Fruit fly (Drosophila melanogaster) whole organism, prepupa: Measurements from ENCODE around the gene WASp.

Experiments used
- Blimp-1 ChIP-seq: fragments of 200-800 bp; sonication (Bioruptor generic); optimal IDR thresholded peaks from 3 replicates; lab custom pipeline; 2017; ENCODE audit warnings: missing biosample characterization, missing genetic modification characterization, mild to moderate bottlenecking, moderate library complexity, missing genetic modification reagents
- CG10669 ChIP-seq: fragments of 200-800 bp; sonication (Bioruptor generic); optimal IDR thresholded peaks from 3 replicates; lab custom pipeline; 2018; ENCODE audit warnings: missing biosample characterization, mild to moderate bottlenecking, missing genetic modification characterization, moderate library complexity
- CG11762 ChIP-seq: fragments of 200-800 bp; sonication (Bioruptor generic); optimal IDR thresholded peaks from 3 replicates; lab custom pipeline; 2016; ENCODE audit warnings: missing biosample characterization, missing genetic modification characterization; ENCODE audit not compliant: insufficient read depth
- CG3919 ChIP-seq: fragments of 200-800 bp; sonication (Bioruptor generic); optimal IDR thresholded peaks from 3 replicates; lab custom pipeline; 2016; ENCODE audit warnings: missing biosample characterization, missing genetic modification characterization
- CG4318 ChIP-seq: fragments of 200-800 bp; sonication (Bioruptor generic); optimal IDR thresholded peaks from 3 replicates; lab custom pipeline; 2017; ENCODE audit warnings: missing biosample characterization, mild to moderate bottlenecking, missing genetic modification characterization
- CG7368 ChIP-seq: fragments of 200-800 bp; sonication (Bioruptor generic); optimal IDR thresholded peaks from 3 replicates; lab custom pipeline; 2016; ENCODE audit warnings: missing biosample characterization, missing genetic modification characterization
- CG9139 ChIP-seq: fragments of 200-800 bp; sonication (Bioruptor generic); optimal IDR thresholded peaks from 3 replicates; lab custom pipeline; 2017; ENCODE audit warnings: missing biosample characterization, mild to moderate bottlenecking, missing genetic modification characterization
- Ets96B ChIP-seq: fragments of 200-800 bp; optimal IDR thresholded peaks from 2 replicates; lab custom pipeline; 2019; ENCODE audit warnings: missing biosample characterization, mild to moderate bottlenecking, missing genetic modification characterization, moderate library complexity
- Hr38 ChIP-seq: sonication (Bioruptor generic); optimal IDR thresholded peaks from 2 replicates; lab custom pipeline; 2016; ENCODE audit warnings: missing biosample characterization, missing genetic modification characterization
- Hr4 ChIP-seq: fragments of 200-800 bp; sonication (Bioruptor generic); optimal IDR thresholded peaks from 3 replicates; lab custom pipeline; 2016; ENCODE audit warnings: missing biosample characterization, missing genetic modification characterization
- OdsH ChIP-seq: fragments of 200-800 bp; sonication (Bioruptor generic); optimal IDR thresholded peaks from 3 replicates; lab custom pipeline; 2016; ENCODE audit warnings: missing biosample characterization, missing genetic modification characterization
- Sox102F ChIP-seq: fragments of 200-800 bp; sonication (Bioruptor generic); optimal IDR thresholded peaks from 2 replicates; lab custom pipeline; 2016; ENCODE audit warnings: missing biosample characterization, mild to moderate bottlenecking, missing genetic modification characterization
- acj6 ChIP-seq: fragments of 200-800 bp; sonication (Bioruptor generic); optimal IDR thresholded peaks from 3 replicates; lab custom pipeline; 2016; ENCODE audit warnings: missing biosample characterization, missing genetic modification characterization
- dsx ChIP-seq: fragments of 200-800 bp; optimal IDR thresholded peaks from 3 replicates; lab custom pipeline; 2019; ENCODE audit warnings: missing biosample characterization, mild to moderate bottlenecking, missing genetic modification characterization, moderate library complexity; ENCODE audit not compliant: poor library complexity, severe bottlenecking
- fkh ChIP-seq: fragments of 200-800 bp; sonication (Bioruptor generic); optimal IDR thresholded peaks from 3 replicates; lab custom pipeline; 2017; ENCODE audit warnings: missing biosample characterization, mild to moderate bottlenecking, missing genetic modification characterization, moderate library complexity
- topi ChIP-seq: fragments of 200-800 bp; sonication (Bioruptor generic); optimal IDR thresholded peaks from 3 replicates; lab custom pipeline; 2016; ENCODE audit warnings: missing biosample characterization, missing genetic modification characterization
- vri ChIP-seq: fragments of 200-800 bp; sonication (Bioruptor generic); optimal IDR thresholded peaks from 3 replicates; lab custom pipeline; 2016; ENCODE audit warnings: missing biosample characterization, mild to moderate bottlenecking, missing genetic modification characterization

Gene WASp

DNA sequence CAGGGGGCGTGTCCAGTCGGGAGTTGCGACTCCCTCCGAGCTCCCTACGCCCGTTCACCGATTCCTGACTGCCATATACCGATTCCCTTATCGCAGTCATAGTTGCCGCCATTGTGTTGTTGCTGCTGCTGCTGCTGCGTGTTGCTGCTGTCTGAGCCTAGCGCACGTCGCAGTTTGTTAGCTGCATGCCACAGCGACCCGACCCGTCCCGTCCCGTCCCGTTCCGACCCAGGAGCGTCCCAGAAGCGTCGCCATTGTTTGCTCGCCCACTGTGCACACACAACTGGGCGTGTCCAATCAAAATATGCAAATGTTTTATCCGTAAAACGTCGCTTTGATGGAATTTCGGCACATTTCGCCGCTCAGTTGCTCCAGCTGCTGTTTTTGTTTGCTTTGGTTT lies 56.1 kb downstream of the WASp start:
- no peak for TF ChIP-seq Hr38 (GFP tag; lab: Kevin White, UChicago)
- TF ChIP-seq CG3919, result no peak
- no peak for TF ChIP-seq Blimp-1
- TF ChIP-seq Sox102F (GFP tag; lab: Kevin White, UChicago), result no peak
- TF ChIP-seq dsx (GFP tag; lab: Kevin White, UChicago), result no peak
- TF ChIP-seq CG4318 (GFP tag; lab: Kevin White, UChicago), result no peak
- no peak for TF ChIP-seq fkh (GFP tag; lab: Kevin White, UChicago)
- no peak for TF ChIP-seq CG10669
- TF ChIP-seq acj6 (GFP tag; lab: Kevin White, UChicago), result no peak
- no peak for TF ChIP-seq CG7368 (GFP tag; lab: Kevin White, UChicago)
- TF ChIP-seq vri (GFP tag; lab: Kevin White, UChicago), result no peak
- no peak for TF ChIP-seq OdsH (GFP tag; lab: Kevin White, UChicago)
- TF ChIP-seq CG11762 (GFP tag; lab: Kevin White, UChicago), result no peak
- TF ChIP-seq topi (GFP tag; lab: Kevin White, UChicago), result no peak
- TF ChIP-seq Hr4 (GFP tag; lab: Kevin White, UChicago), result no peak
- TF ChIP-seq Ets96B (tag; lab: Kevin White, UChicago), result no peak
- TF ChIP-seq CG9139 (GFP tag; lab: Kevin White, UChicago), result no peak
- TF ChIP-seq, all 60 proteins: peak for 0
